Worm (Caenorhabditis elegans) whole organism, L2 larva: ENCODE results near the gene F07C6.4.

Experiments used
- ama-1 ChIP-seq: fragments of 150-350 bp; optimal IDR thresholded peaks from 2 replicates; lab custom pipeline; 2018; ENCODE audit warnings: inconsistent platforms
- ceh-82 ChIP-seq: fragments of 150-350 bp; optimal IDR thresholded peaks from 2 replicates; lab custom pipeline; 2014; ENCODE audit warnings: missing biosample characterization, missing genetic modification characterization
- lin-13 ChIP-seq: fragments of 150-350 bp; optimal IDR thresholded peaks from 2 replicates; lab custom pipeline; 2014; ENCODE audit warnings: missing biosample characterization, missing genetic modification reagents, missing genetic modification characterization
- lsy-2 ChIP-seq, 2 experiments: fragments of 150-350 bp in 1 of 2; sonication (generic microtip) in 1 of 2; optimal IDR thresholded peaks; 2 replicates each; lab custom pipeline; 2014 to 2017; ENCODE audit warnings: missing biosample characterization in 2 of 2, missing genetic modification characterization in 2 of 2
- nhr-11 ChIP-seq: fragments of 150-350 bp; optimal IDR thresholded peaks from 2 replicates; lab custom pipeline; 2014; ENCODE audit warnings: missing biosample characterization, missing genetic modification characterization
- nhr-129 ChIP-seq: fragments of 150-350 bp; optimal IDR thresholded peaks from 2 replicates; lab custom pipeline; 2014; ENCODE audit warnings: missing biosample characterization, missing genetic modification characterization
- nhr-237 ChIP-seq: fragments of 150-350 bp; optimal IDR thresholded peaks from 2 replicates; lab custom pipeline; 2014; ENCODE audit warnings: missing biosample characterization, missing genetic modification characterization

DNA sequence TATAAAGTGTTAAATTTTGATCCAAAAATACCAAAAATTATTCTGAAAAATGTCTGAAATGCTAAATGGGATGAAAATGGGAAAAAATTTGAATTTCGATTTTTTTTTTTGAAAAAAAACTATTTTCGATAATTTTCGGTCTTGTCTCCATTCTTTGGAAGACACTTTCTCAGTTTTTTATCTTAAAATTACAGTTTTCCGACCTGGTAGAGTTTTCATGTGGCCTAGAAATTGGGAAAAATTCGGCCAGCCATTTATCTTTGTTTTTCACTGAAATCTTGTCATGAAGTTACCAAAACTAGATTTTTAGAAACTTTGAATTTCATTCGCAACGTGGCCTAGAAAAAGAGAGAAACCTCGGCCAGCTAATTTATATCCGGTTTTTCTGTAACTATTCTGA is 35.1 kb downstream of the F07C6.4 start:
- no peak for TF ChIP-seq lsy-2 (tag; optimal IDR thresholded peaks at IDR 0.05; lab: Kevin White, UChicago)
- no peak for TF ChIP-seq lin-13 (GFP tag; lab: Kevin White, UChicago)
- TF ChIP-seq ama-1 (lab: Kevin White, UChicago) = no peak
- TF ChIP-seq ceh-82 (tag; lab: Kevin White, UChicago) = no peak
- no peak for TF ChIP-seq nhr-129 (tag; lab: Kevin White, UChicago)
- no peak for TF ChIP-seq nhr-237
- no peak for TF ChIP-seq nhr-11
